Worm (Caenorhabditis elegans): ENCODE measurements around the gene K03A11.1.
A peak's percentile ranks its signal among the peaks of the same experiment; 100 is the strongest.

The K03A11.1 gene

ce11 chrX:13104966-13105365 is 53.5 kb downstream of the K03A11.1 start, which contains the start of gene F17H10.1:
TSS of gene F17H10.1 (plus strand) at chrX:13105241.
- peak; percentile 80 for TF ChIP-seq pha-4 (tag; optimal IDR thresholded peaks at IDR 0.05)
- no peak for TF ChIP-seq nhr-77 (tag; optimal IDR thresholded peaks at IDR 0.05)
- TF ChIP-seq nfya-1 (tag; optimal IDR thresholded peaks at IDR 0.05; ENCODE audit: insufficient read depth), result no peak
- peak; percentile 69 for TF ChIP-seq lin-39 (tag; optimal IDR thresholded peaks at IDR 0.05)
- TF ChIP-seq R02D3.7 (tag; optimal IDR thresholded peaks at IDR 0.05), result no peak
- TF ChIP-seq fkh-2 (tag; optimal IDR thresholded peaks at IDR 0.05), result no peak
- peak; percentile 79 for TF ChIP-seq nhr-23 (tag; optimal IDR thresholded peaks at IDR 0.05)
- no peak for TF ChIP-seq nhr-28 (tag; optimal IDR thresholded peaks at IDR 0.05)
- no peak for TF ChIP-seq unc-62 (GFP tag; optimal IDR thresholded peaks at IDR 0.05)
- TF ChIP-seq hmg-11 (tag; optimal IDR thresholded peaks at IDR 0.05), result no peak
- TF ChIP-seq lsy-12 (tag; optimal IDR thresholded peaks at IDR 0.05), result peak; percentile 62
- TF ChIP-seq ceh-82 (tag; optimal IDR thresholded peaks at IDR 0.05), result no peak
- peak; percentile 95 for TF ChIP-seq elt-2 (tag; optimal IDR thresholded peaks at IDR 0.05)
- TF ChIP-seq daf-12 (tag; optimal IDR thresholded peaks at IDR 0.05), result no peak
- TF ChIP-seq elt-3 (tag; optimal IDR thresholded peaks at IDR 0.05), result peak in 1 of 3 experiments; percentile 80
- peak; percentile 85 for TF ChIP-seq pqm-1 (tag; optimal IDR thresholded peaks at IDR 0.05)
- peak; percentile 70 for TF ChIP-seq ama-1 (optimal IDR thresholded peaks at IDR 0.05)
- no peak for TF ChIP-seq tbx-2 (tag; optimal IDR thresholded peaks at IDR 0.05)
- no peak for TF ChIP-seq skn-1 (tag; optimal IDR thresholded peaks at IDR 0.05)
- no peak for TF ChIP-seq fkh-10 (GFP tag; optimal IDR thresholded peaks at IDR 0.05)
- TF ChIP-seq nhr-12 (tag; optimal IDR thresholded peaks at IDR 0.05), result no peak
- TF ChIP-seq nhr-43 (tag; optimal IDR thresholded peaks at IDR 0.05; ENCODE audit: poor library complexity, severe bottlenecking), result peak; percentile 87
- peak; percentile 92 for TF ChIP-seq mdl-1 (tag; optimal IDR thresholded peaks at IDR 0.05)
- no peak for TF ChIP-seq nhr-237 (tag; optimal IDR thresholded peaks at IDR 0.05)
- TF ChIP-seq egl-5 (tag; optimal IDR thresholded peaks at IDR 0.05), result no peak
- TF ChIP-seq ceh-16 (tag; optimal IDR thresholded peaks at IDR 0.05), result no peak
- no peak for TF ChIP-seq aly-2 (tag; optimal IDR thresholded peaks at IDR 0.05)
- TF ChIP-seq ceh-9 (tag; optimal IDR thresholded peaks at IDR 0.05), result no peak
- peak; percentile 65 for TF ChIP-seq nhr-25 (tag; optimal IDR thresholded peaks at IDR 0.05)
- TF ChIP-seq ztf-4 (tag; optimal IDR thresholded peaks at IDR 0.05), result no peak
- TF ChIP-seq egl-27 (tag; optimal IDR thresholded peaks at IDR 0.05), result peak; percentile 48
- no peak for TF ChIP-seq zag-1 (tag; optimal IDR thresholded peaks at IDR 0.05)
- peak; percentile 53 for TF ChIP-seq snpc-4 (tag; optimal IDR thresholded peaks at IDR 0.05)
- no peak for TF ChIP-seq unc-39 (tag; optimal IDR thresholded peaks at IDR 0.05)
- TF ChIP-seq elt-1 (tag; optimal IDR thresholded peaks at IDR 0.05), result no peak
- no peak for TF ChIP-seq nhr-76 (tag; optimal IDR thresholded peaks at IDR 0.05)
- TF ChIP-seq mml-1 (tag; optimal IDR thresholded peaks at IDR 0.05), result no peak
- no peak for TF ChIP-seq ztf-11 (tag; optimal IDR thresholded peaks at IDR 0.05)
- TF ChIP-seq ceh-28 (tag; optimal IDR thresholded peaks at IDR 0.05), result no peak
- TF ChIP-seq jun-1 (tag; optimal IDR thresholded peaks at IDR 0.05), result peak; percentile 79
- TF ChIP-seq eor-1 (tag; optimal IDR thresholded peaks at IDR 0.05), result no peak
- no peak for TF ChIP-seq nhr-11 (tag; optimal IDR thresholded peaks at IDR 0.05)
- TF ChIP-seq fos-1 (tag; optimal IDR thresholded peaks at IDR 0.05), result peak; percentile 40
- TF ChIP-seq ZK546.5 (tag; optimal IDR thresholded peaks at IDR 0.05), result no peak
- TF ChIP-seq sea-2 (GFP tag; optimal IDR thresholded peaks at IDR 0.05), result no peak
- TF ChIP-seq lin-15B (tag; optimal IDR thresholded peaks at IDR 0.05), result peak; percentile 50
- TF ChIP-seq nhr-67 (tag; optimal IDR thresholded peaks at IDR 0.05), result no peak

Measured in whole organism, L3 larva.